Fruit fly (Drosophila melanogaster) whole organism, embryonic: ENCODE data around the gene CG7548.
A peak's percentile ranks its signal among the peaks of the same experiment; 100 is the strongest.

Experiments used
- Adf1 ChIP-seq: fragments of 200-800 bp; sonication (Bioruptor generic); IDR thresholded peaks from 2 replicates; pipeline ENCODE4 v1.3.6; 2022; ENCODE audit warnings: missing biosample characterization, missing genetic modification characterization
- Bgb ChIP-seq: fragments of 200-800 bp; sonication (Bioruptor generic); IDR thresholded peaks from 2 replicates; pipeline ENCODE4 v1.3.6; 2022; ENCODE audit warnings: missing biosample characterization, missing genetic modification characterization; ENCODE audit not compliant: partially characterized antibody
- CG11456 ChIP-seq: fragments of 200-800 bp; sonication (Bioruptor generic); IDR thresholded peaks from 3 replicates; pipeline ENCODE4 v1.3.6; 2022; ENCODE audit warnings: missing biosample characterization, missing genetic modification characterization
- CG12104 ChIP-seq: fragments of 200-800 bp; sonication (Bioruptor generic); optimal IDR thresholded peaks from 3 replicates; lab custom pipeline; 2016; ENCODE audit warnings: missing biosample characterization, missing genetic modification characterization
- CG1647 ChIP-seq: fragments of 200-800 bp; sonication (Bioruptor generic); optimal IDR thresholded peaks from 3 replicates; lab custom pipeline; 2016; ENCODE audit warnings: missing biosample characterization, missing genetic modification characterization
- CG16813 ChIP-seq: fragments of 200-800 bp; sonication (Bioruptor generic); IDR thresholded peaks from 3 replicates; pipeline ENCODE4 v1.3.6; 2022; ENCODE audit warnings: missing biosample characterization, missing genetic modification characterization; ENCODE audit not compliant: partially characterized antibody
- CG17912 ChIP-seq: fragments of 200-800 bp; sonication (Bioruptor generic); optimal IDR thresholded peaks from 2 replicates; lab custom pipeline; 2018; ENCODE audit warnings: missing biosample characterization, mild to moderate bottlenecking, missing genetic modification characterization
- CG18011 ChIP-seq: fragments of 200-800 bp; sonication (Bioruptor generic); optimal IDR thresholded peaks from 2 replicates; lab custom pipeline; 2017; ENCODE audit warnings: missing biosample characterization, missing genetic modification characterization, mild to moderate bottlenecking, moderate library complexity, missing genotype
- CG18764 ChIP-seq: fragments of 200-800 bp; sonication (Bioruptor generic); optimal IDR thresholded peaks from 3 replicates; lab custom pipeline; 2016; ENCODE audit warnings: missing biosample characterization, missing genetic modification characterization
- CG2199 ChIP-seq: fragments of 200-800 bp; sonication (Bioruptor generic); IDR thresholded peaks from 3 replicates; pipeline ENCODE4 v1.3.6; 2022; ENCODE audit warnings: missing biosample characterization, missing genetic modification characterization
- CG3065 ChIP-seq: fragments of 200-800 bp; sonication (Bioruptor generic); optimal IDR thresholded peaks from 2 replicates; lab custom pipeline; 2016; ENCODE audit warnings: missing biosample characterization, missing genetic modification characterization
- CG34224 ChIP-seq: fragments of 200-800 bp; sonication (Bioruptor generic); IDR thresholded peaks from 3 replicates; pipeline ENCODE4 v1.3.6; 2022; ENCODE audit warnings: missing biosample characterization, missing genetic modification characterization; ENCODE audit not compliant: partially characterized antibody
- CG4617 ChIP-seq: fragments of 200-800 bp; sonication (Bioruptor generic); optimal IDR thresholded peaks from 3 replicates; lab custom pipeline; 2016; ENCODE audit warnings: missing biosample characterization, missing genetic modification characterization, borderline replicate concordance
- CG6683 ChIP-seq: fragments of 200-800 bp; sonication (Bioruptor generic); optimal IDR thresholded peaks from 2 replicates; lab custom pipeline; 2017; ENCODE audit warnings: missing biosample characterization, mild to moderate bottlenecking, missing genetic modification characterization, missing genetic modification reagents
- CG6813 ChIP-seq: fragments of 200-800 bp; sonication (Bioruptor generic); optimal IDR thresholded peaks from 2 replicates; lab custom pipeline; 2017; ENCODE audit warnings: missing biosample characterization, missing genetic modification characterization, mild to moderate bottlenecking, moderate library complexity, missing genetic modification reagents
- CG8290 ChIP-seq, 3 experiments: fragments of 200-800 bp; sonication (Bioruptor generic); optimal IDR thresholded peaks; 2 replicates each; lab custom pipeline; 2016 to 2019; ENCODE audit warnings: missing biosample characterization in 3 of 3, missing genetic modification characterization in 3 of 3, mild to moderate bottlenecking in 2 of 3, moderate library complexity in 1 of 3
- CG8359 ChIP-seq: fragments of 200-800 bp; sonication (Bioruptor generic); optimal IDR thresholded peaks from 2 replicates; lab custom pipeline; 2017; ENCODE audit warnings: missing biosample characterization, mild to moderate bottlenecking, missing genetic modification characterization, borderline replicate concordance
- CG9817 ChIP-seq: fragments of 200-800 bp; sonication (Bioruptor generic); optimal IDR thresholded peaks from 2 replicates; lab custom pipeline; 2018; ENCODE audit warnings: missing biosample characterization, mild to moderate bottlenecking, missing genetic modification characterization, moderate library complexity
- Dbx ChIP-seq: fragments of 200-800 bp; sonication (Bioruptor generic); IDR thresholded peaks from 3 replicates; pipeline ENCODE4 v1.3.6; 2022; ENCODE audit warnings: missing biosample characterization, missing genetic modification characterization
- Dref ChIP-seq: fragments of 200-800 bp; sonication (Bioruptor generic); IDR thresholded peaks from 2 replicates; pipeline ENCODE4 v1.3.6; 2022; ENCODE audit warnings: missing biosample characterization, missing genetic modification characterization
- Hr51 ChIP-seq, 2 experiments: fragments of 200-800 bp; sonication (Bioruptor generic); optimal IDR thresholded peaks; 2 replicates in 1 of 2; 3 replicates in 1 of 2; lab custom pipeline; 2016 to 2018; ENCODE audit warnings: missing biosample characterization in 2 of 2, missing genetic modification characterization in 2 of 2, mild to moderate bottlenecking in 1 of 2, moderate library complexity in 1 of 2
- Med ChIP-seq: fragments of 200-800 bp; sonication (Bioruptor generic); peaks from one replicate; lab custom pipeline; 2016; ENCODE audit warnings: missing biosample characterization, missing genetic modification characterization, mild to moderate bottlenecking, inconsistent platforms, moderate library complexity
- Nf-YA ChIP-seq: fragments of 200-800 bp; sonication (Bioruptor generic); IDR thresholded peaks from 2 replicates; pipeline ENCODE4 v1.3.6; 2022; ENCODE audit warnings: missing biosample characterization, missing genetic modification characterization
- Side ChIP-seq: fragments of 200-800 bp; sonication (Bioruptor generic); optimal IDR thresholded peaks from 2 replicates; lab custom pipeline; 2016; ENCODE audit warnings: missing biosample characterization, missing genetic modification characterization
- TFAM ChIP-seq: fragments of 200-800 bp; sonication (Bioruptor generic); optimal IDR thresholded peaks from 2 replicates; lab custom pipeline; 2017; ENCODE audit warnings: missing biosample characterization, missing genetic modification characterization, inconsistent platforms
- Trl ChIP-seq, 3 experiments: fragments of >200 bp in 2 of 3; fragments of 200-800 bp in 1 of 3; sonication (Bioruptor generic) in 1 of 3; optimal IDR thresholded peaks; 2 replicates in 1 of 3; 3 replicates in 2 of 3; lab custom pipeline; 2016 to 2017; ENCODE audit warnings: missing biosample characterization in 1 of 3, missing genetic modification characterization in 1 of 3
- br ChIP-seq: fragments of >200 bp; optimal IDR thresholded peaks from 2 replicates; lab custom pipeline; 2017
- chinmo ChIP-seq: fragments of 200-800 bp; sonication (Bioruptor generic); IDR thresholded peaks from 4 replicates; pipeline ENCODE4 v1.3.6; 2022; ENCODE audit warnings: missing biosample characterization, missing genetic modification characterization; ENCODE audit not compliant: partially characterized antibody
- danr ChIP-seq: fragments of 200-800 bp; sonication (Bioruptor generic); IDR thresholded peaks from 2 replicates; pipeline ENCODE4 v1.3.6; 2022; ENCODE audit warnings: missing biosample characterization, missing genetic modification characterization
- dm ChIP-seq: fragments of 200-800 bp; sonication (Bioruptor generic); optimal IDR thresholded peaks from 3 replicates; lab custom pipeline; 2016; ENCODE audit warnings: missing biosample characterization, missing genetic modification characterization
- eve ChIP-seq, 2 experiments: fragments of >200 bp; optimal IDR thresholded peaks; 2 replicates each; lab custom pipeline; 2017; ENCODE audit warnings: missing biosample characterization in 2 of 2, missing genetic modification characterization in 2 of 2
- fd3F ChIP-seq: fragments of 200-800 bp; sonication (Bioruptor generic); optimal IDR thresholded peaks from 2 replicates; lab custom pipeline; 2018; ENCODE audit warnings: missing biosample characterization, mild to moderate bottlenecking, missing genetic modification characterization, moderate library complexity
- grau ChIP-seq: fragments of 200-800 bp; optimal IDR thresholded peaks from 3 replicates; lab custom pipeline; 2019; ENCODE audit warnings: missing biosample characterization, mild to moderate bottlenecking, missing genetic modification characterization, moderate library complexity
- grn ChIP-seq: fragments of 200-800 bp; sonication (Bioruptor generic); optimal IDR thresholded peaks from 3 replicates; lab custom pipeline; 2017; ENCODE audit warnings: missing biosample characterization, missing genetic modification characterization
- hkb ChIP-seq, 2 experiments: fragments of 200-800 bp in 1 of 2; fragments of >200 bp in 1 of 2; sonication (Bioruptor generic) in 1 of 2; IDR thresholded peaks in 1 of 2; optimal IDR thresholded peaks in 1 of 2; 2 replicates each; pipeline versions ENCODE4 v1.3.6 to Lab custom; 2017 to 2022; ENCODE audit warnings: missing biosample characterization in 1 of 2, missing genetic modification characterization in 1 of 2
- insv ChIP-seq, 2 experiments: fragments of 200-800 bp; sonication (Bioruptor generic); optimal IDR thresholded peaks; 3 replicates each; lab custom pipeline; 2016 to 2018; ENCODE audit warnings: missing biosample characterization in 2 of 2, missing genetic modification characterization in 2 of 2
- kah ChIP-seq: fragments of 200-800 bp; sonication (Bioruptor generic); optimal IDR thresholded peaks from 2 replicates; lab custom pipeline; 2018; ENCODE audit warnings: missing biosample characterization, mild to moderate bottlenecking, missing genetic modification characterization
- lab ChIP-seq: fragments of 200-800 bp; sonication (Bioruptor generic); optimal IDR thresholded peaks from 3 replicates; lab custom pipeline; 2017; ENCODE audit warnings: missing biosample characterization, missing genetic modification characterization, mild to moderate bottlenecking, moderate library complexity, missing genetic modification reagents
- nom ChIP-seq: fragments of 200-800 bp; sonication (Bioruptor generic); optimal IDR thresholded peaks from 2 replicates; lab custom pipeline; 2017; ENCODE audit warnings: missing biosample characterization, missing genetic modification characterization, mild to moderate bottlenecking, moderate library complexity, missing genetic modification reagents
- pnt ChIP-seq: fragments of 200-800 bp; sonication (Bioruptor generic); optimal IDR thresholded peaks from 3 replicates; lab custom pipeline; 2016; ENCODE audit warnings: missing biosample characterization, missing genetic modification characterization
- repo ChIP-seq: fragments of 200-800 bp; sonication (Bioruptor generic); optimal IDR thresholded peaks from 2 replicates; lab custom pipeline; 2016; ENCODE audit warnings: missing biosample characterization, missing genetic modification characterization
- tll ChIP-seq, 2 experiments: fragments of 200-800 bp in 1 of 2; fragments of >200 bp in 1 of 2; sonication (Bioruptor generic) in 1 of 2; optimal IDR thresholded peaks; 2 replicates each; lab custom pipeline; 2017 to 2019; ENCODE audit warnings: missing biosample characterization in 2 of 2, missing genetic modification characterization in 2 of 2, mild to moderate bottlenecking in 1 of 2, moderate library complexity in 1 of 2
- twi ChIP-seq: fragments of 200-800 bp; optimal IDR thresholded peaks from 2 replicates; lab custom pipeline; 2019; ENCODE audit warnings: missing biosample characterization, mild to moderate bottlenecking, missing genetic modification characterization, moderate library complexity
- zfh2 ChIP-seq: fragments of 200-800 bp; sonication (Bioruptor generic); optimal IDR thresholded peaks from 2 replicates; lab custom pipeline; 2016; ENCODE audit warnings: missing biosample characterization, missing genetic modification characterization

CG7548 gene

dm6 chr3L:7518351-7519102 lies 12.5 kb upstream of the CG7548 start, which contains the start of gene ltl:
ltl (plus strand) TSS chr3L:7518997.
- no peak for TF ChIP-seq CG3065 (GFP tag; lab: Kevin White, UChicago)
- TF ChIP-seq CG17912 (GFP tag; lab: Kevin White, UChicago) = no peak
- no peak for TF ChIP-seq CG11456 (GFP tag; lab: Robert Waterston, UW)
- TF ChIP-seq Dbx (GFP tag; lab: Robert Waterston, UW) = 0 out of 3 replicates have a peak, but pooled peaks have one; percentile 18
- TF ChIP-seq chinmo (GFP tag; lab: Robert Waterston, UW) = 0 out of 4 replicates have a peak, but pooled peaks have one; percentile 67
- TF ChIP-seq TFAM (GFP tag; lab: Kevin White, UChicago) = no peak
- TF ChIP-seq CG34224 = 0 out of 3 replicates have a peak, but pooled peaks have one; percentile 13
- TF ChIP-seq Trl (optimal IDR thresholded peaks at IDR 0.05; lab: Kevin White, UChicago) = peak in 1 of 2 experiments; percentile 46
- no peak for TF ChIP-seq Trl (GFP tag; optimal IDR thresholded peaks at IDR 0.05; lab: Kevin White, UChicago)
- TF ChIP-seq Adf1 (GFP tag; lab: Robert Waterston, UW) = peak; percentile 82
- TF ChIP-seq Dref = no peak
- TF ChIP-seq CG1647 = no peak
- no peak for TF ChIP-seq CG18011
- 0 out of 3 replicates have a peak, but pooled peaks have one; percentile 10 for TF ChIP-seq CG16813
- no peak for TF ChIP-seq grau (tag; lab: Kevin White, UChicago)
- TF ChIP-seq repo = no peak
- no peak for TF ChIP-seq CG18764 (GFP tag; lab: Kevin White, UChicago)
- no peak for TF ChIP-seq Bgb (GFP tag; lab: Robert Waterston, UW)
- TF ChIP-seq br (lab: Kevin White, UChicago) = no peak
- no peak for TF ChIP-seq CG6813 (GFP tag; lab: Kevin White, UChicago)
- no peak for TF ChIP-seq Hr51 (GFP tag; optimal IDR thresholded peaks at IDR 0.05; lab: Kevin White, UChicago)
- peak; percentile 96 for TF ChIP-seq twi (tag; lab: Kevin White, UChicago)
- no peak for TF ChIP-seq CG12104 (GFP tag; lab: Kevin White, UChicago)
- TF ChIP-seq CG4617 = no peak
- no peak for TF ChIP-seq CG8359 (GFP tag; lab: Kevin White, UChicago)
- TF ChIP-seq hkb (optimal IDR thresholded peaks at IDR 0.05; lab: Kevin White, UChicago) = no peak
- TF ChIP-seq hkb (GFP tag; IDR thresholded peaks at IDR 0.05; lab: Robert Waterston, UW) = no peak
- no peak for TF ChIP-seq insv (GFP tag; optimal IDR thresholded peaks at IDR 0.05; lab: Kevin White, UChicago)
- TF ChIP-seq CG2199 (GFP tag; lab: Robert Waterston, UW) = peak; percentile 48; the same call in 1 of the 3 replicates
- TF ChIP-seq dm (GFP tag; lab: Kevin White, UChicago) = no peak
- TF ChIP-seq danr = no peak
- no peak for TF ChIP-seq kah (GFP tag; lab: Kevin White, UChicago)
- TF ChIP-seq Med = peak; percentile 57

dm6 chr3L:7510414-7511384 lies 4.7 kb upstream of the CG7548 start, which contains the start of gene CG7546:
CG7546 (plus strand) TSS chr3L:7510986.
- TF ChIP-seq tll (GFP tag; optimal IDR thresholded peaks at IDR 0.05; lab: Kevin White, UChicago) (no peak), nom (GFP tag; lab: Kevin White, UChicago) (no peak), fd3F (GFP tag; lab: Kevin White, UChicago) (no peak), zfh2 (peak; percentile 40), CG6683 (GFP tag; lab: Kevin White, UChicago) (no peak), CG8290 (GFP tag; optimal IDR thresholded peaks at IDR 0.05; lab: Kevin White, UChicago) (peak; percentile 42), CG8290 (tag; optimal IDR thresholded peaks at IDR 0.05; lab: Kevin White, UChicago) (no peak), hkb (optimal IDR thresholded peaks at IDR 0.05; lab: Kevin White, UChicago) (no peak), hkb (GFP tag; IDR thresholded peaks at IDR 0.05; lab: Robert Waterston, UW) (no peak), danr (no peak), Nf-YA (GFP tag; lab: Robert Waterston, UW) (no peak), eve (GFP tag; optimal IDR thresholded peaks at IDR 0.05; lab: Kevin White, UChicago) (no peak), lab (GFP tag; lab: Kevin White, UChicago) (no peak), CG9817 (peak; percentile 51), CG16813 (no peak), pnt (GFP tag; lab: Kevin White, UChicago) (no peak), grn (GFP tag; lab: Kevin White, UChicago) (no peak), Side (no peak)
